Worm (Caenorhabditis elegans): Measurements from ENCODE around the gene C50E3.5.

C50E3.5 gene

ce11 chrV:7587637-7588036 lies at the start of gene C50E3.5, which contains the start of gene F19F10.11:
TSS of gene C50E3.5 (plus strand) at chrV:7587996.
TSS of gene F19F10.11 (minus strand) at chrV:7587704.
- TF ChIP-seq dao-5 (tag; optimal IDR thresholded peaks at IDR 0.05): no peak
- TF ChIP-seq W03F9.2 (tag; optimal IDR thresholded peaks at IDR 0.05): peak; percentile 64

ce11 chrV:7538018-7538417 lies 49.8 kb upstream of the C50E3.5 start, which contains the start of gene C54F6.12:
TSS of gene C54F6.12 (minus strand) at chrV:7538118.
- TF ChIP-seq him-1 (tag; optimal IDR thresholded peaks at IDR 0.05) (no peak), W03F9.2 (tag; optimal IDR thresholded peaks at IDR 0.05) (no peak), dao-5 (tag; optimal IDR thresholded peaks at IDR 0.05) (no peak)

ce11 chrV:7539015-7539414 lies 48.8 kb upstream of the C50E3.5 start, which contains the start of gene srh-268:
TSS of gene srh-268 (plus strand) at chrV:7539315.
- TF ChIP-seq him-1 (tag; optimal IDR thresholded peaks at IDR 0.05) (no peak), W03F9.2 (tag; optimal IDR thresholded peaks at IDR 0.05) (no peak), dao-5 (tag; optimal IDR thresholded peaks at IDR 0.05) (no peak)

- no peak for TF ChIP-seq him-1 (tag; optimal IDR thresholded peaks at IDR 0.05)
- TF ChIP-seq dao-5 (tag; optimal IDR thresholded peaks at IDR 0.05): no peak
- no peak for TF ChIP-seq W03F9.2 (tag; optimal IDR thresholded peaks at IDR 0.05)
Measured at ce11 chrV:7543728-7544127, 44.1 kb upstream of the C50E3.5 start.

ce11 chrV:7545187-7545586 lies 42.6 kb upstream of the C50E3.5 start, which contains the start of the genes C54F6.19 and nhx-3:
TSS of gene C54F6.19 (plus strand) at chrV:7545487.
TSS of gene nhx-3 (minus strand) at chrV:7545523.
- TF ChIP-seq W03F9.2 (tag; optimal IDR thresholded peaks at IDR 0.05): no peak
- TF ChIP-seq him-1 (tag; optimal IDR thresholded peaks at IDR 0.05): no peak
- no peak for TF ChIP-seq dao-5 (tag; optimal IDR thresholded peaks at IDR 0.05)

ce11 chrV:7547479-7547878 lies 40.3 kb upstream of the C50E3.5 start, which contains the start of gene ftn-1:
TSS of gene ftn-1 (minus strand) at chrV:7547579.
- TF ChIP-seq W03F9.2 (tag; optimal IDR thresholded peaks at IDR 0.05) (no peak), dao-5 (tag; optimal IDR thresholded peaks at IDR 0.05) (no peak), him-1 (tag; optimal IDR thresholded peaks at IDR 0.05) (no peak)

- TF ChIP-seq dao-5 (tag; optimal IDR thresholded peaks at IDR 0.05) (no peak), him-1 (tag; optimal IDR thresholded peaks at IDR 0.05) (no peak), W03F9.2 (tag; optimal IDR thresholded peaks at IDR 0.05) (no peak)
Measured at ce11 chrV:7548017-7548416, 39.8 kb upstream of the C50E3.5 start.

ce11 chrV:7551821-7552220 lies 36.0 kb upstream of the C50E3.5 start, which contains the start of gene F19F10.3:
TSS of gene F19F10.3 (plus strand) at chrV:7552121.
- TF ChIP-seq W03F9.2 (tag; optimal IDR thresholded peaks at IDR 0.05) (no peak), dao-5 (tag; optimal IDR thresholded peaks at IDR 0.05) (no peak), him-1 (tag; optimal IDR thresholded peaks at IDR 0.05) (no peak)

ce11 chrV:7553873-7554362 lies 33.9 kb upstream of the C50E3.5 start, which contains the start of gene ttr-10:
TSS of gene ttr-10 (minus strand) at chrV:7553923.
- TF ChIP-seq W03F9.2 (tag; optimal IDR thresholded peaks at IDR 0.05) (no peak), dao-5 (tag; optimal IDR thresholded peaks at IDR 0.05) (no peak), him-1 (tag; optimal IDR thresholded peaks at IDR 0.05) (no peak)

ce11 chrV:7555875-7556274 lies 31.9 kb upstream of the C50E3.5 start:
- TF ChIP-seq dao-5 (tag; optimal IDR thresholded peaks at IDR 0.05) (no peak), W03F9.2 (tag; optimal IDR thresholded peaks at IDR 0.05) (no peak), him-1 (tag; optimal IDR thresholded peaks at IDR 0.05) (no peak)

ce11 chrV:7558693-7559092 lies 29.1 kb upstream of the C50E3.5 start, which contains the start of gene ets-7:
TSS of gene ets-7 (minus strand) at chrV:7558793.
- TF ChIP-seq dao-5 (tag; optimal IDR thresholded peaks at IDR 0.05) (no peak), W03F9.2 (tag; optimal IDR thresholded peaks at IDR 0.05) (no peak), him-1 (tag; optimal IDR thresholded peaks at IDR 0.05) (no peak)

- no peak for TF ChIP-seq him-1 (tag; optimal IDR thresholded peaks at IDR 0.05)
- no peak for TF ChIP-seq W03F9.2 (tag; optimal IDR thresholded peaks at IDR 0.05)
- TF ChIP-seq dao-5 (tag; optimal IDR thresholded peaks at IDR 0.05): no peak
Measured at ce11 chrV:7562947-7563346, 24.8 kb upstream of the C50E3.5 start, which contains the start of gene F19F10.1. TSS of gene F19F10.1 (plus strand) at chrV:7563247.

- TF ChIP-seq him-1 (tag; optimal IDR thresholded peaks at IDR 0.05) (no peak), W03F9.2 (tag; optimal IDR thresholded peaks at IDR 0.05) (no peak), dao-5 (tag; optimal IDR thresholded peaks at IDR 0.05) (no peak)
Measured at ce11 chrV:7570290-7570689, 17.5 kb upstream of the C50E3.5 start, which contains the start of gene clec-212. TSS of gene clec-212 (minus strand) at chrV:7570390.

ce11 chrV:7570955-7571354 lies 16.8 kb upstream of the C50E3.5 start, which contains the start of gene F19F10.14:
TSS of gene F19F10.14 (minus strand) at chrV:7571055.
- TF ChIP-seq dao-5 (tag; optimal IDR thresholded peaks at IDR 0.05): no peak
- no peak for TF ChIP-seq him-1 (tag; optimal IDR thresholded peaks at IDR 0.05)
- TF ChIP-seq W03F9.2 (tag; optimal IDR thresholded peaks at IDR 0.05): no peak

- TF ChIP-seq W03F9.2 (tag; optimal IDR thresholded peaks at IDR 0.05): no peak
- no peak for TF ChIP-seq dao-5 (tag; optimal IDR thresholded peaks at IDR 0.05)
- no peak for TF ChIP-seq him-1 (tag; optimal IDR thresholded peaks at IDR 0.05)
Measured at ce11 chrV:7575563-7575962, 12.2 kb upstream of the C50E3.5 start, which contains the start of the genes snu-66 and ints-9. TSS of gene snu-66 (minus strand) at chrV:7575670. TSS of gene ints-9 (plus strand) at chrV:7575802.
